Fruit fly (Drosophila melanogaster) whole organism, prepupa: ENCODE measurements around the gene CG33090.

Experiments
- Blimp-1 ChIP-seq: fragments of 200-800 bp; sonication (Bioruptor generic); optimal IDR thresholded peaks from 3 replicates; lab custom pipeline; 2017; ENCODE audit warnings: missing biosample characterization, missing genetic modification characterization, mild to moderate bottlenecking, moderate library complexity, missing genetic modification reagents
- CG10631 ChIP-seq: fragments of 200-800 bp; sonication (Bioruptor generic); optimal IDR thresholded peaks from 2 replicates; lab custom pipeline; 2016; ENCODE audit warnings: missing biosample characterization, missing genetic modification characterization
- CG11762 ChIP-seq: fragments of 200-800 bp; sonication (Bioruptor generic); optimal IDR thresholded peaks from 3 replicates; lab custom pipeline; 2016; ENCODE audit warnings: missing biosample characterization, missing genetic modification characterization; ENCODE audit not compliant: insufficient read depth
- CG16779 ChIP-seq: fragments of 200-800 bp; sonication (Bioruptor generic); optimal IDR thresholded peaks from 3 replicates; lab custom pipeline; 2017; ENCODE audit warnings: missing biosample characterization, mild to moderate bottlenecking, missing genetic modification characterization
- Lpt ChIP-seq: fragments of 200-800 bp; sonication (Bioruptor generic); optimal IDR thresholded peaks from 3 replicates; lab custom pipeline; 2016; ENCODE audit warnings: missing biosample characterization, missing genetic modification characterization
- esn ChIP-seq: fragments of 200-800 bp; sonication (Bioruptor generic); optimal IDR thresholded peaks from 2 replicates; lab custom pipeline; 2016; ENCODE audit warnings: missing biosample characterization, mild to moderate bottlenecking, missing genetic modification characterization, moderate library complexity
- fd59A ChIP-seq: fragments of 200-800 bp; sonication (Bioruptor generic); optimal IDR thresholded peaks from 2 replicates; lab custom pipeline; 2017; ENCODE audit warnings: missing biosample characterization, mild to moderate bottlenecking, missing genetic modification characterization, missing genetic modification reagents
- salr ChIP-seq, 2 experiments: fragments of 200-800 bp; sonication (Bioruptor generic); optimal IDR thresholded peaks; 3 replicates each; lab custom pipeline; 2016 to 2018; ENCODE audit warnings: missing biosample characterization in 2 of 2, missing genetic modification characterization in 2 of 2, mild to moderate bottlenecking in 1 of 2

dm6 chr2L:14340964-14341363 lies 7.0 kb downstream of the CG33090 start:
- TF ChIP-seq salr (GFP tag; optimal IDR thresholded peaks at IDR 0.05; lab: Kevin White, UChicago) (no peak), Blimp-1 (no peak), CG10631 (GFP tag; lab: Kevin White, UChicago) (no peak), CG16779 (tag; lab: Kevin White, UChicago) (no peak), esn (GFP tag; lab: Kevin White, UChicago) (no peak), CG11762 (GFP tag; lab: Kevin White, UChicago) (no peak), Lpt (no peak), fd59A (GFP tag; lab: Kevin White, UChicago) (no peak)
